Fruit fly (Drosophila melanogaster) whole organism, wandering third instar larva: ENCODE measurements around the gene CG15891.

ENCODE experiments used
- Abd-B ChIP-seq: fragments of >200 bp; optimal IDR thresholded peaks from 2 replicates; lab custom pipeline; 2017; ENCODE audit warnings: missing biosample characterization, missing genetic modification characterization
- CG9705 ChIP-seq: fragments of 200-800 bp; sonication (Bioruptor generic); optimal IDR thresholded peaks from 2 replicates; lab custom pipeline; 2018; ENCODE audit warnings: missing biosample characterization, mild to moderate bottlenecking, missing genetic modification characterization
- CrebA ChIP-seq: fragments of 200-800 bp; sonication (Bioruptor generic); optimal IDR thresholded peaks from 2 replicates; lab custom pipeline; 2016; ENCODE audit warnings: missing biosample characterization, mild to moderate bottlenecking, missing genetic modification characterization, borderline replicate concordance
- Dfd ChIP-seq: fragments of >200 bp; optimal IDR thresholded peaks from 2 replicates; lab custom pipeline; 2017; ENCODE audit warnings: missing biosample characterization, missing genetic modification characterization
- GATAd ChIP-seq: sonication (Bioruptor generic); optimal IDR thresholded peaks from 2 replicates; lab custom pipeline; 2016; ENCODE audit warnings: missing biosample characterization, missing genetic modification characterization
- HLH106 ChIP-seq: fragments of 200-800 bp; optimal IDR thresholded peaks from 3 replicates; lab custom pipeline; 2019; ENCODE audit warnings: missing biosample characterization, mild to moderate bottlenecking, missing genetic modification characterization, moderate library complexity
- Hnf4 ChIP-seq: fragments of 200-800 bp; sonication (Bioruptor generic); optimal IDR thresholded peaks from 2 replicates; lab custom pipeline; 2016; ENCODE audit warnings: missing biosample characterization, mild to moderate bottlenecking, missing genetic modification characterization
- Hr78 ChIP-seq: fragments of >200 bp; optimal IDR thresholded peaks from 2 replicates; lab custom pipeline; 2017; ENCODE audit warnings: missing biosample characterization, missing genetic modification characterization
- Hr83 ChIP-seq: fragments of 200-300 bp; sonication (Bioruptor generic); optimal IDR thresholded peaks from 2 replicates; lab custom pipeline; 2016; ENCODE audit warnings: missing biosample characterization, mild to moderate bottlenecking, missing genetic modification characterization, moderate library complexity; ENCODE audit not compliant: poor library complexity, severe bottlenecking
- Jra ChIP-seq: sonication (Bioruptor generic); optimal IDR thresholded peaks from 2 replicates; lab custom pipeline; 2016; ENCODE audit warnings: missing biosample characterization, missing genetic modification characterization
- Mio ChIP-seq: sonication (Bioruptor generic); optimal IDR thresholded peaks from 2 replicates; lab custom pipeline; 2016; ENCODE audit warnings: missing biosample characterization, missing genetic modification characterization
- N ChIP-seq: fragments of >200 bp; optimal IDR thresholded peaks from 2 replicates; lab custom pipeline; 2018; ENCODE audit warnings: missing biosample characterization, missing external identifiers, missing genetic modification characterization
- OdsH ChIP-seq: fragments of 200-800 bp; sonication (Bioruptor generic); optimal IDR thresholded peaks from 2 replicates; lab custom pipeline; 2016; ENCODE audit warnings: missing biosample characterization, mild to moderate bottlenecking, missing genetic modification characterization
- Rel ChIP-seq, 2 experiments: fragments of 200-800 bp; sonication (Bioruptor generic) in 1 of 2; optimal IDR thresholded peaks; 2 replicates in 1 of 2; 3 replicates in 1 of 2; lab custom pipeline; 2016 to 2019; ENCODE audit warnings: mild to moderate bottlenecking in 2 of 2, missing biosample characterization in 2 of 2, missing genetic modification characterization in 2 of 2, moderate library complexity in 1 of 2
- Sp1 ChIP-seq: fragments of 200-800 bp; sonication (Bioruptor generic); optimal IDR thresholded peaks from 3 replicates; lab custom pipeline; 2019; ENCODE audit warnings: missing biosample characterization, mild to moderate bottlenecking, missing genetic modification characterization, moderate library complexity
- Vsx2 ChIP-seq: fragments of 200-300, 225-300 bp; sonication (Bioruptor generic); optimal IDR thresholded peaks from 2 replicates; lab custom pipeline; 2018; ENCODE audit warnings: missing biosample characterization, missing genetic modification characterization; ENCODE audit not compliant: partially characterized antibody
- br ChIP-seq: fragments of 200-800 bp; sonication (Bioruptor generic); optimal IDR thresholded peaks from 2 replicates; lab custom pipeline; 2016; ENCODE audit warnings: missing biosample characterization, missing genetic modification characterization
- dmrt93B ChIP-seq: fragments of 200-800 bp; sonication (Bioruptor generic); optimal IDR thresholded peaks from 2 replicates; lab custom pipeline; 2018; ENCODE audit warnings: missing biosample characterization, mild to moderate bottlenecking, missing genetic modification characterization
- dsf ChIP-seq: sonication (Bioruptor generic); optimal IDR thresholded peaks from 2 replicates; lab custom pipeline; 2016; ENCODE audit warnings: missing biosample characterization, missing genetic modification characterization, borderline replicate concordance
- ey ChIP-seq: fragments of 200-800 bp; sonication (Bioruptor generic); optimal IDR thresholded peaks from 2 replicates; lab custom pipeline; 2016; ENCODE audit warnings: missing biosample characterization, missing genetic modification characterization
- foxo ChIP-seq, 2 experiments: fragments of 200-800 bp; sonication (Bioruptor generic); optimal IDR thresholded peaks; 2 replicates in 1 of 2; 3 replicates in 1 of 2; lab custom pipeline; 2016 to 2017; ENCODE audit warnings: missing biosample characterization in 2 of 2, missing genetic modification characterization in 2 of 2
- fru ChIP-seq: fragments of 200-800 bp; sonication (Bioruptor generic); optimal IDR thresholded peaks from 3 replicates; lab custom pipeline; 2016; ENCODE audit warnings: missing biosample characterization, mild to moderate bottlenecking, missing genetic modification characterization
- h ChIP-seq: fragments of 200-800 bp; sonication (Bioruptor generic); optimal IDR thresholded peaks from 3 replicates; lab custom pipeline; 2016; ENCODE audit warnings: missing biosample characterization, mild to moderate bottlenecking, missing genetic modification characterization
- jim ChIP-seq: fragments of 175-275, 200-325 bp; sonication (Bioruptor generic); optimal IDR thresholded peaks from 2 replicates; lab custom pipeline; 2016; ENCODE audit warnings: missing biosample characterization, mild to moderate bottlenecking, missing genetic modification characterization
- pan ChIP-seq: fragments of >200 bp; optimal IDR thresholded peaks from 2 replicates; lab custom pipeline; 2017
- psq ChIP-seq: fragments of 200-800 bp; sonication (Bioruptor generic); optimal IDR thresholded peaks from 3 replicates; lab custom pipeline; 2017; ENCODE audit warnings: missing biosample characterization, mild to moderate bottlenecking, missing genetic modification characterization, moderate library complexity
- rgr ChIP-seq: fragments of 200-800 bp; sonication (Bioruptor generic); optimal IDR thresholded peaks from 3 replicates; lab custom pipeline; 2016; ENCODE audit warnings: missing biosample characterization, mild to moderate bottlenecking, missing genetic modification characterization
- sv ChIP-seq: fragments of 200-800 bp; sonication (Bioruptor generic); optimal IDR thresholded peaks from 3 replicates; lab custom pipeline; 2016; ENCODE audit warnings: missing biosample characterization, missing genetic modification characterization
- tai ChIP-seq: sonication (Bioruptor generic); optimal IDR thresholded peaks from 2 replicates; lab custom pipeline; 2016; ENCODE audit warnings: missing biosample characterization, missing genetic modification characterization
- usp ChIP-seq: fragments of >200 bp; optimal IDR thresholded peaks from 2 replicates; lab custom pipeline; 2017; ENCODE audit warnings: missing biosample characterization, missing genetic modification characterization
- woc ChIP-seq: sonication (Bioruptor generic); optimal IDR thresholded peaks from 2 replicates; lab custom pipeline; 2016; ENCODE audit warnings: missing biosample characterization, mild to moderate bottlenecking, missing genetic modification characterization

Gene CG15891

dm6 chrX:6264456-6264855 is 30.7 kb downstream of the CG15891 start:
- TF ChIP-seq GATAd (no peak), CG9705 (no peak), h (GFP tag; lab: Kevin White, UChicago) (no peak), Vsx2 (GFP tag; lab: Kevin White, UChicago) (no peak), tai (GFP tag; lab: Kevin White, UChicago) (no peak), rgr (GFP tag; lab: Kevin White, UChicago) (no peak), ey (GFP tag; lab: Kevin White, UChicago) (no peak), pan (no peak), HLH106 (no peak), Hnf4 (GFP tag; lab: Kevin White, UChicago) (no peak), psq (no peak), Mio (GFP tag; lab: Kevin White, UChicago) (no peak), Dfd (GFP tag; lab: Kevin White, UChicago) (no peak), dsf (GFP tag; lab: Kevin White, UChicago) (no peak), CrebA (GFP tag; lab: Kevin White, UChicago) (no peak)
- TF ChIP-seq, all 38 proteins: peak for 0

DNA sequence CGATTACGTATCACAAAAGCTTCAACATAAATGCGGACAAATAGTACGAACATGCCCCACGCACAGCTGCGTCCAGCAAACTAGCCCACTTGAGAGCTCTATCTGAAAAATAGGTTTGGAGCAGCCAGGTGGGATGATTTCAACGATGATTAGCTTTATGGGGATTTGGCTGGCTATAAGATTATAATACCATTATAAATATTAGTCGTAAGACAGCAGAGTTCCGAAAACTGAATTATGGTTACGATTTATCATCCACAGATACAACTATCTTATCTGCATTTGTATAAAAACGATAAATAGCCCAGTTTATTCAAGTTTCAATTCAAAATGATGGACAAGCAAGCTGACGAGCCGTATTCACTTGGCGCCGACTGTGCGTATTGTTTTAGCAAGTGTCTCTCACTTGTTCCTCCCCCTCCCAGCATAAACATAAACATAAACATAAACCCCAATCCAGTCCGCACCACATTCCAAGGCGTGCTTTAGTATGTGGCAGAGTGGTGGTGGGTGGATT is 31.5 kb downstream of the CG15891 start:
- TF ChIP-seq HLH106 (no peak), foxo (GFP tag; optimal IDR thresholded peaks at IDR 0.05; lab: Kevin White, UChicago) (no peak), Jra (GFP tag; lab: Kevin White, UChicago) (no peak), sv (GFP tag; lab: Kevin White, UChicago) (peak; percentile 36), dmrt93B (GFP tag; lab: Kevin White, UChicago) (no peak), h (GFP tag; lab: Kevin White, UChicago) (no peak), CrebA (GFP tag; lab: Kevin White, UChicago) (no peak)

DNA sequence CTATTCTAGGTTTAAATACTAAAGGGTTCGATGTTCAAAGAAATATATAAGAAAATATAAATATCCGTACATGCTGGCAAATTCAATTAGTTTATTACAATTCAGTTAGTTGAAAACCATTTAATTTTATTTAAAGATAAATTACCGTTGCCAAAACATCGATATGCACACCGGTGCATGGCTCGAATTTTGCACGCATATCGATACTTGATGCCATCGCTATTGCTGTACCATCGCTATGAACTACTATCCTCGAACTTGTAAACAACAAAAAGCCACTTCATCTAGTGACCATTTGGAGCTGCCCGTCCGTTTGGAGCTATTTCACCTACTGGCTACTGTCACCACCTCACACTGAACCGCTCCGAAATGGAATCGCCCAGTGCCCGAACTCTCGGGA is 34.2 kb downstream of the CG15891 start, which contains the start of gene Josd:
Josd (plus strand) TSS at position 270 of the 400 bp plus-strand sequence.
- TF ChIP-seq Abd-B (no peak), Hnf4 (GFP tag; lab: Kevin White, UChicago) (peak; percentile 10), foxo (GFP tag; optimal IDR thresholded peaks at IDR 0.05; lab: Kevin White, UChicago) (peak in 1 of 2 experiments; percentile 11), rgr (GFP tag; lab: Kevin White, UChicago) (peak; percentile 11), h (GFP tag; lab: Kevin White, UChicago) (peak; percentile 17), br (no peak), Hr83 (GFP tag; lab: Kevin White, UChicago) (peak; percentile 24), woc (peak; percentile 36), dmrt93B (GFP tag; lab: Kevin White, UChicago) (no peak), Jra (GFP tag; lab: Kevin White, UChicago) (no peak), Rel (GFP tag; optimal IDR thresholded peaks at IDR 0.05; lab: Kevin White, UChicago) (no peak), Rel (tag; optimal IDR thresholded peaks at IDR 0.05; lab: Kevin White, UChicago) (peak; percentile 67)
- TF ChIP-seq, all 38 proteins: peak for 7

DNA sequence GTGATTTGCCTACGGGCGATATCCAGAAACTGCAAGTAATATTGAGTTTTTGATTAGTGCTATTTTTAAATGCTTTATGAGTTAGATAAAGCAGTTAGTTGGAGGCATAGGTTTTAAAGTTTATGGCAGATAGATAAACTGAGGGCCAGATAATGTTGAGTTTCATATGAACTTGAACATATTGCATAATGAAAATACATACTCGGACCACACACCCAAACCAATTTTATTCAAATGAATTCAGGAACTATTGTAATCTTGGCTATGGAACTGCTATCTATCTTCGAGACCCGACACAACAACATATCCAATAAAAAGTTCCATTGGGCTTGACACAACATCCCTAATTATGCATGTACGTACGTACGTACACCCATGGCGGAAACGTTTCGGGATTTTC is 35.4 kb downstream of the CG15891 start:
- TF ChIP-seq jim (GFP tag; lab: Kevin White, UChicago): no peak

DNA sequence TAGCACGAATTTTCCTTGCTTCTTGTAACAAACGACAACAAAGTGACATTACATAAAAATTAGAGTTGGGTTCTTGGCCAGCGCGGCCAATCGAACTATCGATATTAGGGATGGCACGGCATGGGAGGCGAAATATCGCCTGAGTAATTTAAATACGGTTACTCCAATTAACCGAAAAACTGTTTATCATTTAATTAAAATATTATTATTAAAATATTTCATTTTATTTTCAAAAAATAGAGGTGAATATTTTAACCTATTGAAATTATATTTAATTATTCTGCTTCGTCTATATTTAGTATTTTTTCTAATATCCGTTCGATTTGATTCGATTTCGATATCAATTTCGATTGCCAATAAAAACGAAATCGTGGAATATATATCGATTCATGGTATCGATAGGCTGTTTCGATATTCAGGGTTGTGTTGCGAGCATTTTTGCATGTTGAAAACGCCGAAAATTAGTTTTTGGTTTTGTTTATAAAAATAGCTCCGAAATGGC is 39.7 kb downstream of the CG15891 start, which contains the start of the genes Rbcn-3A and Spx:
Rbcn-3A (minus strand) TSS at position 74 of the 502 bp plus-strand sequence.
Spx (plus strand) TSS at position 409 of the 502 bp plus-strand sequence.
- TF ChIP-seq usp (GFP tag; lab: Kevin White, UChicago): no peak
- no peak for TF ChIP-seq Hnf4 (GFP tag; lab: Kevin White, UChicago)
- TF ChIP-seq OdsH: peak; percentile 23
- TF ChIP-seq Sp1 (GFP tag; lab: Kevin White, UChicago): peak; percentile 44
- TF ChIP-seq Mio (GFP tag; lab: Kevin White, UChicago): no peak
- peak; percentile 32 for TF ChIP-seq HLH106
- TF ChIP-seq sv (GFP tag; lab: Kevin White, UChicago): peak; percentile 11
- peak; percentile 8 for TF ChIP-seq woc
- TF ChIP-seq fru (GFP tag; lab: Kevin White, UChicago): peak; percentile 30
- no peak for TF ChIP-seq CrebA (GFP tag; lab: Kevin White, UChicago)
- TF ChIP-seq psq: peak; percentile 37
- TF ChIP-seq dmrt93B (GFP tag; lab: Kevin White, UChicago): no peak
- no peak for TF ChIP-seq jim (GFP tag; lab: Kevin White, UChicago)
- peak in 1 of 2 experiments; percentile 42 for TF ChIP-seq foxo (GFP tag; optimal IDR thresholded peaks at IDR 0.05; lab: Kevin White, UChicago)
- no peak for TF ChIP-seq N
- TF ChIP-seq dsf (GFP tag; lab: Kevin White, UChicago): no peak
- TF ChIP-seq Hr78: no peak
- peak; percentile 56 for TF ChIP-seq Jra (GFP tag; lab: Kevin White, UChicago)
- TF ChIP-seq Hr83 (GFP tag; lab: Kevin White, UChicago): no peak
